Fruit fly (Drosophila melanogaster) whole organism, prepupa: ENCODE results near the gene CG8353.

ENCODE experiments used
- Blimp-1 ChIP-seq: fragments of 200-800 bp; sonication (Bioruptor generic); optimal IDR thresholded peaks from 3 replicates; lab custom pipeline; 2017; ENCODE audit warnings: missing biosample characterization, missing genetic modification characterization, mild to moderate bottlenecking, moderate library complexity, missing genetic modification reagents
- CG10631 ChIP-seq: fragments of 200-800 bp; sonication (Bioruptor generic); optimal IDR thresholded peaks from 2 replicates; lab custom pipeline; 2016; ENCODE audit warnings: missing biosample characterization, missing genetic modification characterization
- CG10669 ChIP-seq: fragments of 200-800 bp; sonication (Bioruptor generic); optimal IDR thresholded peaks from 3 replicates; lab custom pipeline; 2018; ENCODE audit warnings: missing biosample characterization, mild to moderate bottlenecking, missing genetic modification characterization, moderate library complexity
- CG11294 ChIP-seq: fragments of 200-800 bp; sonication (Bioruptor generic); IDR thresholded peaks from 2 replicates; pipeline ENCODE4 v1.3.6; 2022; ENCODE audit warnings: missing biosample characterization, missing genetic modification characterization
- CG11762 ChIP-seq: fragments of 200-800 bp; sonication (Bioruptor generic); optimal IDR thresholded peaks from 3 replicates; lab custom pipeline; 2016; ENCODE audit warnings: missing biosample characterization, missing genetic modification characterization; ENCODE audit not compliant: insufficient read depth
- CG11902 ChIP-seq: fragments of 200-800 bp; sonication (Bioruptor generic); optimal IDR thresholded peaks from 3 replicates; lab custom pipeline; 2016; ENCODE audit warnings: missing biosample characterization, missing genetic modification characterization
- CG15336 ChIP-seq: fragments of 200-800 bp; sonication (Bioruptor generic); IDR thresholded peaks from 2 replicates; pipeline ENCODE4 v1.3.6; 2022; ENCODE audit warnings: missing biosample characterization, missing genetic modification characterization
- CG1621 ChIP-seq: fragments of 200-800 bp; sonication (Bioruptor generic); optimal IDR thresholded peaks from 3 replicates; lab custom pipeline; 2018; ENCODE audit warnings: missing biosample characterization, mild to moderate bottlenecking, missing genetic modification characterization
- CG16779 ChIP-seq: fragments of 200-800 bp; sonication (Bioruptor generic); optimal IDR thresholded peaks from 3 replicates; lab custom pipeline; 2017; ENCODE audit warnings: missing biosample characterization, mild to moderate bottlenecking, missing genetic modification characterization
- CG3032 ChIP-seq: fragments of 200-800 bp; optimal IDR thresholded peaks from 2 replicates; lab custom pipeline; 2019; ENCODE audit warnings: missing biosample characterization, mild to moderate bottlenecking, missing genetic modification characterization, moderate library complexity
- CG31627 ChIP-seq: fragments of 200-800 bp; sonication (Bioruptor generic); optimal IDR thresholded peaks from 3 replicates; lab custom pipeline; 2016; ENCODE audit warnings: missing biosample characterization, missing genetic modification characterization
- CG32006 ChIP-seq: fragments of 200-800 bp; sonication (Bioruptor generic); optimal IDR thresholded peaks from 3 replicates; lab custom pipeline; 2017; ENCODE audit warnings: missing biosample characterization, mild to moderate bottlenecking, missing genetic modification characterization
- CG4318 ChIP-seq: fragments of 200-800 bp; sonication (Bioruptor generic); optimal IDR thresholded peaks from 3 replicates; lab custom pipeline; 2017; ENCODE audit warnings: missing biosample characterization, mild to moderate bottlenecking, missing genetic modification characterization
- CG6163 ChIP-seq: fragments of 200-800 bp; sonication (Bioruptor generic); IDR thresholded peaks from 3 replicates; pipeline ENCODE4 v1.3.6; 2022; ENCODE audit warnings: missing biosample characterization, missing genetic modification characterization
- CG6276 ChIP-seq: fragments of 200-800 bp; sonication (Bioruptor generic); optimal IDR thresholded peaks from 2 replicates; lab custom pipeline; 2017; ENCODE audit warnings: missing biosample characterization, mild to moderate bottlenecking, missing genetic modification characterization
- CG6792 ChIP-seq: fragments of 200-800 bp; sonication (Bioruptor generic); optimal IDR thresholded peaks from 3 replicates; lab custom pipeline; 2016; ENCODE audit warnings: missing biosample characterization, missing genetic modification characterization
- CG6808 ChIP-seq: fragments of 200-800 bp; sonication (Bioruptor generic); optimal IDR thresholded peaks from 3 replicates; lab custom pipeline; 2017; ENCODE audit warnings: missing biosample characterization, missing genetic modification characterization, mild to moderate bottlenecking, moderate library complexity, missing genetic modification reagents
- CG6854 ChIP-seq: fragments of 200-800 bp; sonication (Bioruptor generic); optimal IDR thresholded peaks from 2 replicates; lab custom pipeline; 2017; ENCODE audit warnings: missing biosample characterization, mild to moderate bottlenecking, missing genetic modification characterization
- CG7368 ChIP-seq: fragments of 200-800 bp; sonication (Bioruptor generic); optimal IDR thresholded peaks from 3 replicates; lab custom pipeline; 2016; ENCODE audit warnings: missing biosample characterization, missing genetic modification characterization
- CG8119 ChIP-seq: fragments of 200-800 bp; sonication (Bioruptor generic); IDR thresholded peaks from 3 replicates; pipeline ENCODE4 v1.3.6; 2022; ENCODE audit warnings: missing biosample characterization, missing genetic modification characterization
- CG8319 ChIP-seq: fragments of 200-800 bp; sonication (Bioruptor generic); optimal IDR thresholded peaks from 3 replicates; lab custom pipeline; 2016; ENCODE audit warnings: missing biosample characterization, missing genetic modification characterization
- Eip75B ChIP-seq: fragments of 200-800 bp; sonication (Bioruptor generic); optimal IDR thresholded peaks from 3 replicates; lab custom pipeline; 2016; ENCODE audit warnings: missing biosample characterization, missing genetic modification characterization
- Eip78C ChIP-seq: fragments of 200-800 bp; sonication (Bioruptor generic); peaks from one replicate; lab custom pipeline; 2016; ENCODE audit warnings: missing biosample characterization, missing genetic modification characterization
- Eip93F ChIP-seq: fragments of 200-800 bp; sonication (Bioruptor generic); optimal IDR thresholded peaks from 2 replicates; lab custom pipeline; 2016; ENCODE audit warnings: missing biosample characterization, mild to moderate bottlenecking, missing genetic modification characterization
- Ets21C ChIP-seq: fragments of 200-800 bp; sonication (Bioruptor generic); optimal IDR thresholded peaks from 3 replicates; lab custom pipeline; 2016; ENCODE audit warnings: missing biosample characterization, missing genetic modification characterization
- Gug ChIP-seq: fragments of 200-800 bp; sonication (Bioruptor generic); IDR thresholded peaks from 2 replicates; pipeline ENCODE4 v1.3.6; 2022; ENCODE audit warnings: missing biosample characterization, missing genetic modification characterization
- Hr38 ChIP-seq: sonication (Bioruptor generic); optimal IDR thresholded peaks from 2 replicates; lab custom pipeline; 2016; ENCODE audit warnings: missing biosample characterization, missing genetic modification characterization
- Hr39 ChIP-seq: fragments of 200-800 bp; sonication (Bioruptor generic); optimal IDR thresholded peaks from 2 replicates; lab custom pipeline; 2016; ENCODE audit warnings: missing biosample characterization, missing genetic modification characterization
- Hr4 ChIP-seq: fragments of 200-800 bp; sonication (Bioruptor generic); optimal IDR thresholded peaks from 3 replicates; lab custom pipeline; 2016; ENCODE audit warnings: missing biosample characterization, missing genetic modification characterization
- Met ChIP-seq: fragments of 200-800 bp; sonication (Bioruptor generic); optimal IDR thresholded peaks from 3 replicates; lab custom pipeline; 2016; ENCODE audit warnings: missing biosample characterization, missing genetic modification characterization
- Sox102F ChIP-seq: fragments of 200-800 bp; sonication (Bioruptor generic); optimal IDR thresholded peaks from 2 replicates; lab custom pipeline; 2016; ENCODE audit warnings: missing biosample characterization, mild to moderate bottlenecking, missing genetic modification characterization
- Sox15 ChIP-seq: fragments of 200-800 bp; sonication (Bioruptor generic); optimal IDR thresholded peaks from 3 replicates; lab custom pipeline; 2016; ENCODE audit warnings: missing biosample characterization, missing genetic modification characterization
- achi ChIP-seq: fragments of 200-800 bp; sonication (Bioruptor generic); optimal IDR thresholded peaks from 3 replicates; lab custom pipeline; 2016; ENCODE audit warnings: missing biosample characterization, missing genetic modification characterization
- acj6 ChIP-seq: fragments of 200-800 bp; sonication (Bioruptor generic); optimal IDR thresholded peaks from 3 replicates; lab custom pipeline; 2016; ENCODE audit warnings: missing biosample characterization, missing genetic modification characterization
- cyc ChIP-seq: fragments of 200-800 bp; sonication (Bioruptor generic); optimal IDR thresholded peaks from 3 replicates; lab custom pipeline; 2016; ENCODE audit warnings: missing biosample characterization, missing genetic modification characterization
- dac ChIP-seq: fragments of 200-800 bp; sonication (Bioruptor generic); optimal IDR thresholded peaks from 2 replicates; lab custom pipeline; 2017; ENCODE audit warnings: missing biosample characterization, mild to moderate bottlenecking, missing genetic modification characterization
- dsx ChIP-seq: fragments of 200-800 bp; optimal IDR thresholded peaks from 3 replicates; lab custom pipeline; 2019; ENCODE audit warnings: missing biosample characterization, mild to moderate bottlenecking, missing genetic modification characterization, moderate library complexity; ENCODE audit not compliant: poor library complexity, severe bottlenecking
- eg ChIP-seq: fragments of 200-800 bp; sonication (Bioruptor generic); IDR thresholded peaks from 3 replicates; pipeline ENCODE4 v1.3.6; 2022; ENCODE audit warnings: missing biosample characterization, missing genetic modification characterization
- esn ChIP-seq: fragments of 200-800 bp; sonication (Bioruptor generic); optimal IDR thresholded peaks from 2 replicates; lab custom pipeline; 2016; ENCODE audit warnings: missing biosample characterization, mild to moderate bottlenecking, missing genetic modification characterization, moderate library complexity
- fd59A ChIP-seq: fragments of 200-800 bp; sonication (Bioruptor generic); optimal IDR thresholded peaks from 2 replicates; lab custom pipeline; 2017; ENCODE audit warnings: missing biosample characterization, mild to moderate bottlenecking, missing genetic modification characterization, missing genetic modification reagents
- fd85E ChIP-seq: fragments of 200-800 bp; sonication (Bioruptor generic); optimal IDR thresholded peaks from 3 replicates; lab custom pipeline; 2016; ENCODE audit warnings: missing biosample characterization, missing genetic modification characterization
- fkh ChIP-seq: fragments of 200-800 bp; sonication (Bioruptor generic); optimal IDR thresholded peaks from 3 replicates; lab custom pipeline; 2017; ENCODE audit warnings: missing biosample characterization, mild to moderate bottlenecking, missing genetic modification characterization, moderate library complexity
- lz ChIP-seq: fragments of 200-800 bp; sonication (Bioruptor generic); optimal IDR thresholded peaks from 3 replicates; lab custom pipeline; 2016; ENCODE audit warnings: missing biosample characterization, missing genetic modification characterization
- net ChIP-seq: fragments of 200-800 bp; sonication (Bioruptor generic); optimal IDR thresholded peaks from 3 replicates; lab custom pipeline; 2016; ENCODE audit warnings: missing biosample characterization, missing genetic modification characterization
- salr ChIP-seq, 2 experiments: fragments of 200-800 bp; sonication (Bioruptor generic); optimal IDR thresholded peaks; 3 replicates each; lab custom pipeline; 2016 to 2018; ENCODE audit warnings: missing biosample characterization in 2 of 2, missing genetic modification characterization in 2 of 2, mild to moderate bottlenecking in 1 of 2
- spab ChIP-seq: fragments of 200-800 bp; sonication (Bioruptor generic); optimal IDR thresholded peaks from 2 replicates; lab custom pipeline; 2017; ENCODE audit warnings: missing biosample characterization, mild to moderate bottlenecking, missing genetic modification characterization, missing genetic modification reagents
- ss ChIP-seq, 2 experiments: fragments of 200-800 bp; sonication (Bioruptor generic); optimal IDR thresholded peaks; 2 replicates in 1 of 2; 3 replicates in 1 of 2; lab custom pipeline; 2017 to 2018; ENCODE audit warnings: mild to moderate bottlenecking in 2 of 2, missing biosample characterization in 2 of 2, missing genetic modification characterization in 2 of 2, moderate library complexity in 1 of 2
- svp ChIP-seq: fragments of 200-800 bp; sonication (Bioruptor generic); peaks from one replicate; lab custom pipeline; 2016; ENCODE audit warnings: missing biosample characterization, missing genetic modification characterization
- topi ChIP-seq: fragments of 200-800 bp; sonication (Bioruptor generic); optimal IDR thresholded peaks from 3 replicates; lab custom pipeline; 2016; ENCODE audit warnings: missing biosample characterization, missing genetic modification characterization
- vri ChIP-seq: fragments of 200-800 bp; sonication (Bioruptor generic); optimal IDR thresholded peaks from 3 replicates; lab custom pipeline; 2016; ENCODE audit warnings: missing biosample characterization, mild to moderate bottlenecking, missing genetic modification characterization

CG8353 gene

DNA sequence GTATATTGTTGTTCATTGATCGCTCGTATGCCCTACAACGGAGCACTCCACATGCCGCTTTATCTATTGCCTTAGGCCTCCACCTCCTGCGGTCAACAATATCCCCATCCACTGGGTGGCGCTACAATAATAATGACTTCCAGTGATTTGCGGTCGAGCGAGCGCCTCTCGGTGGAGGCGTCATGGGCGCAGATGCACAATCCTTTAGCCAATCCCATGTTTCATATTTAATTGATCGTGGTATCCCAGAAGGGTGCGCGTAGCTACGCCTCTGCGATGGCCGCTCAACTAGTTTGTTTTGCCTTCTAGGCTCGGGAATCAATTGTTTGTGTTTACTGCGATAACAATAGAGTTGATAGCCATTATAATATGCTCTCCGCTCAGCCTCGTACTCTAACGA is 15.3 kb downstream of the CG8353 start:
- TF ChIP-seq Hr4: peak; percentile 66
- peak; percentile 47 for TF ChIP-seq fkh (GFP tag; lab: Kevin White, UChicago)
- peak; percentile 63 for TF ChIP-seq CG11294 (GFP tag; lab: Robert Waterston, UW)
- no peak for TF ChIP-seq CG6854 (GFP tag; lab: Kevin White, UChicago)
- TF ChIP-seq CG11762 (GFP tag; lab: Kevin White, UChicago): no peak
- TF ChIP-seq CG11902 (GFP tag; lab: Kevin White, UChicago): no peak
- no peak for TF ChIP-seq Met (GFP tag; lab: Kevin White, UChicago)
- TF ChIP-seq Gug (GFP tag; lab: Robert Waterston, UW): peak; percentile 72
- peak; percentile 78 for TF ChIP-seq eg (GFP tag; lab: Robert Waterston, UW)
- peak; percentile 75 for TF ChIP-seq CG6163
- peak; percentile 47 for TF ChIP-seq CG4318 (GFP tag; lab: Kevin White, UChicago)
- no peak for TF ChIP-seq svp (GFP tag; lab: Kevin White, UChicago)
- no peak for TF ChIP-seq Eip75B (GFP tag; lab: Kevin White, UChicago)
- peak; percentile 64 for TF ChIP-seq CG32006 (GFP tag; lab: Kevin White, UChicago)
- no peak for TF ChIP-seq CG1621 (tag; lab: Kevin White, UChicago)
- peak; percentile 2 for TF ChIP-seq dsx
- TF ChIP-seq vri (GFP tag; lab: Kevin White, UChicago): no peak
- no peak for TF ChIP-seq Sox102F
- no peak for TF ChIP-seq net
- no peak for TF ChIP-seq CG6792 (GFP tag; lab: Kevin White, UChicago)
- TF ChIP-seq CG16779 (tag; lab: Kevin White, UChicago): peak; percentile 26
- TF ChIP-seq ss (GFP tag; optimal IDR thresholded peaks at IDR 0.05; lab: Kevin White, UChicago): no peak
- TF ChIP-seq Eip78C (GFP tag; lab: Kevin White, UChicago): no peak
- peak; percentile 35 for TF ChIP-seq dac (GFP tag; lab: Kevin White, UChicago)
- no peak for TF ChIP-seq cyc
- no peak for TF ChIP-seq spab (GFP tag; lab: Kevin White, UChicago)
- TF ChIP-seq Ets21C: no peak
- TF ChIP-seq CG7368 (GFP tag; lab: Kevin White, UChicago): no peak
- peak; percentile 18; the same call in 2 of the 3 replicates for TF ChIP-seq CG8119 (GFP tag; lab: Robert Waterston, UW)
- peak; percentile 68 for TF ChIP-seq CG15336
- no peak for TF ChIP-seq Hr39 (GFP tag; lab: Kevin White, UChicago)
- peak in 1 of 2 experiments; percentile 2 for TF ChIP-seq salr (GFP tag; optimal IDR thresholded peaks at IDR 0.05; lab: Kevin White, UChicago)

DNA sequence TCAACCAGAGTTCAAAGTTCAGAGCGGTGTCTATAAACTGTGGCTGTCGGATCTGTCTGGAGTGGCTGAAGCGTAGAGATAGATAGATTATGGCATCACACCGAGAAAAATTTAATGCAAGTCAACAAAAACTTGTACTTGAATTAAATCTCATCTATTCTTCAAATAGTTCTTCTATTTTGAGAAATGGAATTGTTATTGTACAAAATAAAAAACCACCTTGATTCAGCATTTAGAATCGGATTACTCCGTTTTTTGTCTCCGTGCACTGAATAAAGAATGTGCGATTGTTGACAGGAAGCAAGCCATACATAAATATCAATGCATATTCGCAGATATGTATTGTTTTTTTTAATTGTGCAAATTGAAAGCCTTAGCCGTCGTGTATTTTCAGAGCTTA is 15.8 kb downstream of the CG8353 start:
- TF ChIP-seq dsx (peak; percentile 71), Sox15 (peak; percentile 14), salr (GFP tag; optimal IDR thresholded peaks at IDR 0.05; lab: Kevin White, UChicago) (peak; percentile 4 to 16), CG16779 (tag; lab: Kevin White, UChicago) (no peak), CG31627 (peak; percentile 67), Hr4 (peak; percentile 49), fd85E (no peak), CG8319 (GFP tag; lab: Kevin White, UChicago) (peak; percentile 11), CG1621 (tag; lab: Kevin White, UChicago) (peak; percentile 16), CG10669 (GFP tag; lab: Kevin White, UChicago) (peak; percentile 63), CG6808 (GFP tag; lab: Kevin White, UChicago) (peak; percentile 34), Eip93F (GFP tag; lab: Kevin White, UChicago) (no peak), Blimp-1 (GFP tag; lab: Kevin White, UChicago) (peak; percentile 43), Sox102F (peak; percentile 78), CG3032 (tag; lab: Kevin White, UChicago) (peak; percentile 66), achi (GFP tag; lab: Kevin White, UChicago) (peak; percentile 41), Gug (GFP tag; lab: Robert Waterston, UW) (peak; percentile 84), Eip75B (GFP tag; lab: Kevin White, UChicago) (peak; percentile 51), acj6 (GFP tag; lab: Kevin White, UChicago) (peak; percentile 31), CG6276 (GFP tag; lab: Kevin White, UChicago) (no peak), Hr38 (GFP tag; lab: Kevin White, UChicago) (no peak), lz (GFP tag; lab: Kevin White, UChicago) (peak; percentile 61), topi (GFP tag; lab: Kevin White, UChicago) (peak; percentile 83), fd59A (GFP tag; lab: Kevin White, UChicago) (peak; percentile 23), CG10631 (peak; percentile 32), CG15336 (peak; percentile 73), CG11762 (GFP tag; lab: Kevin White, UChicago) (peak; percentile 42), cyc (peak; percentile 71), esn (GFP tag; lab: Kevin White, UChicago) (peak; percentile 73)
